Fruit fly (Drosophila melanogaster) whole organism, wandering third instar larva: ENCODE results near the gene crol.

Source experiments
- CG9705 ChIP-seq: fragments of 200-800 bp; sonication (Bioruptor generic); optimal IDR thresholded peaks from 2 replicates; lab custom pipeline; 2018; ENCODE audit warnings: missing biosample characterization, mild to moderate bottlenecking, missing genetic modification characterization
- Dif ChIP-seq: fragments of 200-275, 200-300 bp; sonication (Bioruptor generic); optimal IDR thresholded peaks from 2 replicates; lab custom pipeline; 2018; ENCODE audit warnings: missing biosample characterization, missing genetic modification characterization; ENCODE audit not compliant: partially characterized antibody
- Hr78 ChIP-seq: fragments of >200 bp; optimal IDR thresholded peaks from 2 replicates; lab custom pipeline; 2017; ENCODE audit warnings: missing biosample characterization, missing genetic modification characterization
- Mio ChIP-seq: sonication (Bioruptor generic); optimal IDR thresholded peaks from 2 replicates; lab custom pipeline; 2016; ENCODE audit warnings: missing biosample characterization, missing genetic modification characterization
- Myc ChIP-seq: fragments of >200 bp; optimal IDR thresholded peaks from 2 replicates; lab custom pipeline; 2017
- brk ChIP-seq: fragments of 200-800 bp; sonication (Bioruptor generic); optimal IDR thresholded peaks from 2 replicates; lab custom pipeline; 2016; ENCODE audit warnings: missing biosample characterization, mild to moderate bottlenecking, missing genetic modification characterization
- ey ChIP-seq: fragments of 200-800 bp; sonication (Bioruptor generic); optimal IDR thresholded peaks from 2 replicates; lab custom pipeline; 2016; ENCODE audit warnings: missing biosample characterization, missing genetic modification characterization
- foxo ChIP-seq, 2 experiments: fragments of 200-800 bp; sonication (Bioruptor generic); optimal IDR thresholded peaks; 2 replicates in 1 of 2; 3 replicates in 1 of 2; lab custom pipeline; 2016 to 2017; ENCODE audit warnings: missing biosample characterization in 2 of 2, missing genetic modification characterization in 2 of 2
- h ChIP-seq: fragments of 200-800 bp; sonication (Bioruptor generic); optimal IDR thresholded peaks from 3 replicates; lab custom pipeline; 2016; ENCODE audit warnings: missing biosample characterization, mild to moderate bottlenecking, missing genetic modification characterization
- lola ChIP-seq: fragments of >200 bp; optimal IDR thresholded peaks from 2 replicates; lab custom pipeline; 2017; ENCODE audit warnings: missing biosample characterization, missing genetic modification characterization
- pan ChIP-seq: fragments of >200 bp; optimal IDR thresholded peaks from 2 replicates; lab custom pipeline; 2017
- psq ChIP-seq: fragments of 200-800 bp; sonication (Bioruptor generic); optimal IDR thresholded peaks from 3 replicates; lab custom pipeline; 2017; ENCODE audit warnings: missing biosample characterization, mild to moderate bottlenecking, missing genetic modification characterization, moderate library complexity
- rgr ChIP-seq: fragments of 200-800 bp; sonication (Bioruptor generic); optimal IDR thresholded peaks from 3 replicates; lab custom pipeline; 2016; ENCODE audit warnings: missing biosample characterization, mild to moderate bottlenecking, missing genetic modification characterization

DNA sequence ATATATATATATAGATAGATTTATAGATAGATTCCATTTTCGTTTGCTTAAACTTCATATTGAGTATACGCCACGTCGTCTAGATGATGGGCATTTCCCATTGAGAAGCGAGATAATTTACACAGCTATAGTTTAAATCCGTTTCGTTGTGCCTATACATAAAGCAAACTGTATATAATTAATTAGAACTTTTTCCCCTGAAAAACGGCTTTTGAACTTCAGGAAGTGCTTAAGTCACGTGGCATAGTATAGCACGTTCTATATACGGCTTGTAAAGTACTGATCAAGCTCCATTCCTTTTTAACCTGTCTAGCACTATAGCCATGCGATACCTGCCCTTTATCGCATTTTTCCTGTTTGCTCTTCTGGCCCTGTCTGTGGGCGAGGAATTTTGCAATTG is 30.4 kb upstream of the crol start, which contains the start of gene Sfp33A3:
- TF ChIP-seq Dif (GFP tag; lab: Kevin White, UChicago) = no peak
- no peak for TF ChIP-seq h (GFP tag; lab: Kevin White, UChicago)
- no peak for TF ChIP-seq pan
- TF ChIP-seq rgr (GFP tag; lab: Kevin White, UChicago) = no peak
- no peak for TF ChIP-seq Hr78 (GFP tag; lab: Kevin White, UChicago)
- TF ChIP-seq brk = no peak
- no peak for TF ChIP-seq Mio (GFP tag; lab: Kevin White, UChicago)
- no peak for TF ChIP-seq ey
- TF ChIP-seq psq (GFP tag; lab: Kevin White, UChicago) = no peak
- TF ChIP-seq foxo (GFP tag; optimal IDR thresholded peaks at IDR 0.05; lab: Kevin White, UChicago) = no peak
- TF ChIP-seq lola (GFP tag; lab: Kevin White, UChicago) = no peak
- no peak for TF ChIP-seq Myc (lab: Kevin White, UChicago)
- no peak for TF ChIP-seq CG9705 (GFP tag; lab: Kevin White, UChicago)
